Worm (Caenorhabditis elegans) whole organism, L4/young adult: ENCODE results near the gene F54F7.10.

ENCODE experiments used
- W03F9.2 ChIP-seq: fragments of 150-350 bp; optimal IDR thresholded peaks from 2 replicates; lab custom pipeline; 2014; ENCODE audit warnings: missing biosample characterization, missing genetic modification characterization
- dao-5 ChIP-seq: sonication (generic microtip); optimal IDR thresholded peaks from 2 replicates; lab custom pipeline; 2016; ENCODE audit warnings: missing genotype, missing genetic modification characterization, moderate library complexity, missing compliant biosample characterization
- him-1 ChIP-seq: sonication (generic microtip); optimal IDR thresholded peaks from 2 replicates; lab custom pipeline; 2016; ENCODE audit warnings: missing genotype, missing genetic modification reagents, missing genetic modification characterization, missing compliant biosample characterization

DNA sequence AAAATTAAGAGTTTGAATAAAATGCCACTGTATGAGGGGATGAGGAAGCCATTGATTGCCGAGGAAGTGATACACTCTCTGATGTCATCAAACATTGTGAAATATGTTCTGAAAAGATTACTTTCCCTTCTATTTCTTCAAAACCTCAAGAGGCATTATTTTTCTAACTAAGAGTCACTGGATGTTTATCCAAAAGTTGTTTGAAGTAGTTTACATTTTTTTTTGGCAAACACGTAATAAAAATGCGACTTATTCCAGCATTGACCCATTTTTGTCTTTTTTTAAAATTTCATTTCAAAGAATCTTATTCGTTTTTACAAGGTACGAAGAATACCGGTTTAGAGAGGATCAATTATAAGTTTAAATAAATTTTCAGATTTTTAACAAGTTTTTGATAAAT lies 43.9 kb downstream of the F54F7.10 start, which contains the start of gene Y62H9A.11:
- TF ChIP-seq him-1 (tag; lab: Kevin White, UChicago) (no peak), dao-5 (tag; lab: Kevin White, UChicago) (no peak), W03F9.2 (no peak)
